Fruit fly (Drosophila melanogaster) whole organism, pupa: ENCODE results near the gene dally.

Experiments
- CG13204 ChIP-seq: fragments of 200-800 bp; sonication (Bioruptor generic); optimal IDR thresholded peaks from 2 replicates; lab custom pipeline; 2018; ENCODE audit warnings: missing biosample characterization, mild to moderate bottlenecking, missing genetic modification characterization, moderate library complexity
- CG15710 ChIP-seq: fragments of 200-800 bp; sonication (Bioruptor generic); optimal IDR thresholded peaks from 2 replicates; lab custom pipeline; 2018; ENCODE audit warnings: missing biosample characterization, mild to moderate bottlenecking, missing genetic modification characterization, moderate library complexity
- CG17806 ChIP-seq: fragments of 200-800 bp; sonication (Bioruptor generic); optimal IDR thresholded peaks from 2 replicates; lab custom pipeline; 2018; ENCODE audit warnings: missing biosample characterization, mild to moderate bottlenecking, missing genetic modification characterization, moderate library complexity
- CG32121 ChIP-seq: fragments of 200-800 bp; sonication (Bioruptor generic); IDR thresholded peaks from 2 replicates; pipeline ENCODE4 v1.3.6; 2022; ENCODE audit warnings: missing biosample characterization, missing genetic modification characterization
- CG8159 ChIP-seq: fragments of 200-800 bp; sonication (Bioruptor generic); optimal IDR thresholded peaks from 3 replicates; lab custom pipeline; 2018; ENCODE audit warnings: missing biosample characterization, mild to moderate bottlenecking, missing genetic modification characterization, moderate library complexity
- CG9948 ChIP-seq: fragments of 200-800 bp; sonication (Bioruptor generic); optimal IDR thresholded peaks from 2 replicates; lab custom pipeline; 2018; ENCODE audit warnings: missing biosample characterization, mild to moderate bottlenecking, missing genetic modification characterization, moderate library complexity
- D1 ChIP-seq: fragments of 200-800 bp; sonication (Bioruptor generic); optimal IDR thresholded peaks from 2 replicates; lab custom pipeline; 2018; ENCODE audit warnings: missing biosample characterization, mild to moderate bottlenecking, missing genetic modification characterization, moderate library complexity
- Ets98B ChIP-seq: fragments of 200-800 bp; sonication (Bioruptor generic); IDR thresholded peaks from 2 replicates; pipeline ENCODE4 v1.3.6; 2022; ENCODE audit warnings: missing biosample characterization, missing genetic modification characterization
- fd96Ca ChIP-seq: fragments of 200-800 bp; sonication (Bioruptor generic); IDR thresholded peaks from 3 replicates; pipeline ENCODE4 v1.3.6; 2022; ENCODE audit warnings: missing biosample characterization, missing genetic modification characterization
- gl ChIP-seq: fragments of 200-800 bp; sonication (Bioruptor generic); optimal IDR thresholded peaks from 2 replicates; lab custom pipeline; 2018; ENCODE audit warnings: missing biosample characterization, mild to moderate bottlenecking, missing genetic modification characterization
- rn ChIP-seq: fragments of 200-800 bp; sonication (Bioruptor generic); IDR thresholded peaks from 2 replicates; pipeline ENCODE4 v1.3.6; 2022; ENCODE audit warnings: missing biosample characterization, missing genetic modification characterization

- no peak for TF ChIP-seq rn (GFP tag; lab: Robert Waterston, UW)
- no peak for TF ChIP-seq CG13204 (GFP tag; lab: Kevin White, UChicago)
- no peak for TF ChIP-seq CG17806 (tag; lab: Kevin White, UChicago)
- no peak for TF ChIP-seq gl
- no peak for TF ChIP-seq CG15710 (tag; lab: Kevin White, UChicago)
- TF ChIP-seq CG9948 (tag; lab: Kevin White, UChicago) = no peak
- no peak for TF ChIP-seq D1 (tag; lab: Kevin White, UChicago)
- TF ChIP-seq fd96Ca (GFP tag; lab: Robert Waterston, UW) = no peak
- TF ChIP-seq CG32121 = no peak
- peak; percentile 16; the same call in 1 of the 2 replicates for TF ChIP-seq Ets98B (GFP tag; lab: Robert Waterston, UW)
- TF ChIP-seq CG8159 (tag; lab: Kevin White, UChicago) = no peak
Observed at dm6 chr3L:8783299-8783698, 44.0 kb upstream of the dally start.
